Fruit fly (Drosophila melanogaster) Kc167 (cell line): ENCODE data around the gene Eig71Eb.

Experiments
- Sin3A ChIP-seq: fragments of >200 bp; optimal IDR thresholded peaks from 2 replicates; lab custom pipeline; 2018; ENCODE audit warnings: missing external identifiers
- h ChIP-seq: fragments of >200 bp; optimal IDR thresholded peaks from 3 replicates; lab custom pipeline; 2018; ENCODE audit warnings: missing external identifiers

DNA sequence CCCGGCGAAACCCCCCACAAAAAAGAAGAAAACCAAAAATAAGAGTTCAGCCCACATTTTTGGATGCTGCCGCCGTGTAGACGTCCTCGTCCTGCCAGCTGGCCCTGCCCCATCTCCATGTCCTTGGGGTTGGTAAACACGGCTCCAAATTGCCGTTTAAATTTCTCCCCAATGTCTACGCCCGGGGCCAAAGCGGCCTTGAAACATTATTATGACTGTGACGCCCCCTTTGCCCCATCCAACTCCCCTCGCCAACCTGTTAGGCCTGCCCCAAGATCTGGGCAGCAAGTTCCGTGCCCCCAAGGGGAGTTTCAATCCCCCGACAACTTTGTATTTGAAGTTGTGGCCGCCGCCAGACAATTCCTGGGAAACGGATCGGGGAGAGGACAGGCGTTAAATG lies 32.8 kb upstream of the Eig71Eb start:
- TF ChIP-seq h (no peak), Sin3A (lab: Kevin White, UChicago) (no peak)
